Worm (Caenorhabditis elegans) whole organism, late embryonic: ENCODE measurements around the gene Y57A10B.6.
"Not testable (repeated sequence)": the region's sequence is repeated elsewhere in the genome, so short reads cannot be mapped to it uniquely, and the experiment has no call there.

Experiments
- ama-1 ChIP-seq: fragments of 150-350 bp; optimal IDR thresholded peaks from 2 replicates; lab custom pipeline; 2014
- hlh-8 ChIP-seq: sonication (generic microtip); optimal IDR thresholded peaks from 2 replicates; lab custom pipeline; 2016; ENCODE audit warnings: missing genotype, missing genetic modification characterization, missing compliant biosample characterization

DNA sequence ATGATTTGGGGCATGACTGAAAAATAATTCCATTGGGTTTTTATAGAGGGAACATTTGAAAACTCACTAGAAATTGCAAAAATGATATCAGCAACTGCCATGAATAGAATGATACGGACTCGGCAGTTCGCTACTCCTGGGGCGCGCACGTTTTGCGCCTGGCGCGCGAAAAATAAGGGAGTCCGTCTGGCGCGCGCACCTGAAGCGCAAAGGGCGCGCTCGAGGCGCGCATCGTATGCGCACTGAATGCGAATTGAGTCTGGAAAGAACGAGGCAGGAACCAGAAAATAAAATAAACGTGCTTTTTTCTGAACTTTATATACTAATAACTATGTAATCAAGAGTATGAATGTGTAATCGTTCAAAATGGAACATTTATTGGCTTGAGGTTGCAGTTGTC is 51.3 kb downstream of the Y57A10B.6 start, which contains the start of gene Y57A10C.10:
- TF ChIP-seq ama-1 (lab: Kevin White, UChicago); hlh-8: not testable (repeated sequence)
